Fruit fly (Drosophila melanogaster): ENCODE results near the gene CG13085.

- TF ChIP-seq OdsH (GFP tag; optimal IDR thresholded peaks at IDR 0.05) = peak; percentile 69
- peak; percentile 44 for TF ChIP-seq h (GFP tag; optimal IDR thresholded peaks at IDR 0.05)
- TF ChIP-seq Hr78 (GFP tag; optimal IDR thresholded peaks at IDR 0.05) = no peak
Measured at dm6 chr2L:19398317-19399234, 25.3 kb upstream of the CG13085 start, which contains the start of gene CG17544.
